Worm (Caenorhabditis elegans) whole organism, young adult: ENCODE data around the gene C05B5.11.

ENCODE experiments used
- him-1 ChIP-seq: sonication (generic microtip); optimal IDR thresholded peaks from 2 replicates; lab custom pipeline; 2016; ENCODE audit warnings: missing genotype, missing genetic modification reagents, missing genetic modification characterization, missing compliant biosample characterization
- lin-35 ChIP-seq, 3 experiments: fragments of 150-350 bp in 2 of 3; sonication (generic microtip) in 1 of 3; optimal IDR thresholded peaks; 2 replicates each; lab custom pipeline; 2014 to 2018; ENCODE audit warnings: missing biosample characterization in 3 of 3, missing genetic modification characterization in 3 of 3, missing genetic modification reagents in 3 of 3
- unc-62 ChIP-seq: fragments of 150-350 bp; optimal IDR thresholded peaks from 2 replicates; lab custom pipeline; 2014; ENCODE audit warnings: missing biosample characterization, missing genetic modification reagents, missing genetic modification characterization

ce11 chrIII:10000428-10000827 is 3.9 kb upstream of the C05B5.11 start, which contains the start of gene C05B5.2:
- TF ChIP-seq him-1: no peak
- TF ChIP-seq lin-35 (GFP tag; optimal IDR thresholded peaks at IDR 0.05; lab: Kevin White, UChicago): no peak
- no peak for TF ChIP-seq unc-62 (GFP tag; lab: Kevin White, UChicago)
